Fruit fly (Drosophila melanogaster) whole organism: Measurements from ENCODE around the gene scramb1.

Source experiments
- CG8478 ChIP-seq: fragments of >200 bp; optimal IDR thresholded peaks from 2 replicates; lab custom pipeline; 2018; ENCODE audit warnings: inconsistent platforms
- Dll ChIP-seq: fragments of >200 bp; optimal IDR thresholded peaks from 2 replicates; lab custom pipeline; 2017
- EcR ChIP-seq, 2 experiments: fragments of >200 bp; optimal IDR thresholded peaks; 2 replicates each; lab custom pipeline; 2017; ENCODE audit warnings: missing biosample characterization in 2 of 2, missing genetic modification characterization in 2 of 2, missing genetic modification reagents in 2 of 2
- pan ChIP-seq: fragments of >200 bp; optimal IDR thresholded peaks from 2 replicates; lab custom pipeline; 2017
- psq ChIP-seq: fragments of >200 bp; optimal IDR thresholded peaks from 2 replicates; lab custom pipeline; 2017
- usp ChIP-seq: fragments of >200 bp; optimal IDR thresholded peaks from 2 replicates; lab custom pipeline; 2017; ENCODE audit warnings: missing biosample characterization, missing genetic modification characterization, mixed read lengths

Gene scramb1

DNA sequence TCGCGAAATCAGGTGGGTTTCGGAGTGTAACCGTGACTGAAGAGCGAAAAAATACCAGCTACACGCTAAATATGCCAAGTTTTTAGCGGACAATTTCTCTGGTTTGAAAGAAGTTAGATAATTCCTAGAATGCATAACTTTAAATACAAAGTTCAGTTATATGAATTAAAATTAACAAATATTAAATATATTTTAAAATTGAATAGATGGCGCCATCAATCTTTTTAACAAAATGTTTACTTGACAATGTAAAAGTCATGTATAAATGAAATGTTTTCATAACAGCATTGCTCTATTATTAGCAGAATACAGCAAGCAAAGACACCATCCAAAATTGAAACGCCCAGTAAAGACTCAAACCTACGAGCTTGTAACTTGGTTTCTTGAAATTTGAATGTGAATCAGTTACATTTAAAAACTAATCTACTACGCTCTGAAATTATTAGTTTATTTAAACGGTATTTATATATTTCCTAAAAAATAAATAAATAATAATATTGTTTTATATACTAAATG, at the start of gene scramb1:
scramb1 (minus strand) TSS at position 27 of the 516 bp plus-strand sequence.
- no peak for TF ChIP-seq Dll (lab: Kevin White, UChicago)
- TF ChIP-seq CG8478 = no peak
- TF ChIP-seq EcR (GFP tag; optimal IDR thresholded peaks at IDR 0.05; lab: Kevin White, UChicago) = no peak
- no peak for TF ChIP-seq usp
- TF ChIP-seq psq (lab: Kevin White, UChicago) = no peak
- TF ChIP-seq pan = no peak

DNA sequence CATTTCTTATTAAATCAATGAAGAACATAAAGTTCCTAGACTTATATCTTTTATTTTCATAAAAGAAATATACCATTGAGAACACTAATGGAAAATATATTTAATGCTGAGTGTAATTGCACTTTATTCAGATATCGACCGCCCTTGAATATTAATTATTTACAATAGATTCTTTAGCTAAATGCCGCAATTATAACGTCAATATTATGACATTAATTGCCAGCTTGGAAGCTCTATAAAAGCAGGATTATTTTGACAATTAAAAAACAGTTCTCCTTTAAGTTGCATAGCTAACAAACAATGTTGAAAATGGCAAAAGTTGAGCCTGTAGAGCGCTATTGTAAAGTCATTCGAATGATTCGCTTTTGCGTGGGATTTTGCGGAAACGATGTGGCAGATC, 47.9 kb upstream of the scramb1 start, which contains the start of gene Or67d:
Or67d (plus strand) TSS at position 301 of the 400 bp plus-strand sequence.
- no peak for TF ChIP-seq pan
- no peak for TF ChIP-seq EcR (GFP tag; optimal IDR thresholded peaks at IDR 0.05; lab: Kevin White, UChicago)
- no peak for TF ChIP-seq psq (lab: Kevin White, UChicago)
- TF ChIP-seq Dll (lab: Kevin White, UChicago) = no peak
- no peak for TF ChIP-seq usp
- TF ChIP-seq CG8478 = no peak

DNA sequence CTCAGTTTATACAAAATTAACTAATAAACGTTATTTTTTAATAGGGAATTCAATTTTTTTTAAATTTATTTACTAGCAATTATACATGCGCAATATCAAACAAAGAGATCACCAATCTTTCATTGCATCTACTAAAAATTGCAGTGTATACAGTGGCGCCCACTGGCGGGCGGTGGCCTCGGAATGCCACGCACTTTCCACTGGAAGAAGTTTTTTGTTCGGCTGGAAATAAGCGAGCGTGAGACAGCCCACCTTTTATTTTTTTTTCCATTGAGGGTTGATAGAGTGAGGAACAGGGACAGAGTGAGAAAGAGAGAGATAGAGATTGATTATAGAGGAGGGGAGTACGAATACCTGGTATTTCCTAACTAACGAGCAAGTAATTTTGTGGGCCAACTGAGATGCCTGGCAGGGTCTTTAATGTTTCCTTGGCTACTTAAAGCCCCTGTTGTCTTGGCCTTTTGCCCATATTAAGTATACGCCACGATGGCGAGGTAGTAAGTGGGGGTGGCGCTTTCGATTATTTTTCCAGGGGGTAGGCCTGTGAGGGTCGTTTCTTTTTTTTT, 46.7 kb upstream of the scramb1 start:
- TF ChIP-seq CG8478 = no peak
- no peak for TF ChIP-seq usp
- TF ChIP-seq pan = no peak
- TF ChIP-seq psq (lab: Kevin White, UChicago) = no peak
- TF ChIP-seq EcR (GFP tag; optimal IDR thresholded peaks at IDR 0.05; lab: Kevin White, UChicago) = no peak
- no peak for TF ChIP-seq Dll (lab: Kevin White, UChicago)

DNA sequence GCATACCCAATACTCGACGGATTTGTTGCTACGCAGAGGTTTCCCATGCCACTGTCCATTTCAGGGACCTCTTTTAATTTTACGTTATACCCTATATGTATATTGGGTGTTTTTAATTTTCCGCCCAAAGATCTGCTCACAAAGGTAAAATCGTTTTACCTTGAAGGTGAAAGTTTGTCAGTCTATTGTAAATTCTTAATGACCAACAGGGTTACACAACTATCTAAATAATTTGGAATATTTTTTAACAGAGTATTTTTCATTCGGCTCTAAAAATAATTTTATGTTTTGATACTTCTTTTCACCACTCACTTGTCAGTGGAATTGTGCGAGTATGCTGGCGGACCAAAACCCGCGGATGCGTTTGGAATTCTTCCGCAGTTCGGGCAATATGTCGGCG, 42.6 kb upstream of the scramb1 start:
- TF ChIP-seq pan (no peak), Dll (lab: Kevin White, UChicago) (no peak), CG8478 (no peak), usp (no peak), EcR (GFP tag; optimal IDR thresholded peaks at IDR 0.05; lab: Kevin White, UChicago) (no peak), psq (lab: Kevin White, UChicago) (no peak)

DNA sequence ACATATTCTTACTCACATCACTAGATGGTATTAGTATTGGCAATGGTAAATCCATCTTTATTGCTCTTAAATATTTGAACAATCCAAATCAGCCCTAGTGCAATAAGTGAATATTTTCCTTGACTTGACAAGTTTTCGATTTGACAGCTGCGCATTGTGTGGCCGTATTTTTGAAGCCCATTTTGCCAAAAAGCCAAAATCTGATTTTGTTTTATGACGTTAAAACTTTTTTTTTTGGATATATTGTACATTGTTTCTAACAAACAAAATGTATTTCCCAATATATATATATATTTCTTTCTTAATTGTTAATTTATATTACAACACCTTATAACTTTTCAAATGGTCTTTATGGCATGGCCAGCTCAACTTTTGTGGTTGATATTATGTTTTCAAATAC, 42.0 kb upstream of the scramb1 start, which contains the start of gene can:
can (minus strand) TSS at position 101 of the 400 bp plus-strand sequence.
- no peak for TF ChIP-seq usp
- no peak for TF ChIP-seq pan
- TF ChIP-seq Dll (lab: Kevin White, UChicago) = no peak
- no peak for TF ChIP-seq CG8478
- TF ChIP-seq EcR (GFP tag; optimal IDR thresholded peaks at IDR 0.05; lab: Kevin White, UChicago) = no peak
- TF ChIP-seq psq (lab: Kevin White, UChicago) = no peak

DNA sequence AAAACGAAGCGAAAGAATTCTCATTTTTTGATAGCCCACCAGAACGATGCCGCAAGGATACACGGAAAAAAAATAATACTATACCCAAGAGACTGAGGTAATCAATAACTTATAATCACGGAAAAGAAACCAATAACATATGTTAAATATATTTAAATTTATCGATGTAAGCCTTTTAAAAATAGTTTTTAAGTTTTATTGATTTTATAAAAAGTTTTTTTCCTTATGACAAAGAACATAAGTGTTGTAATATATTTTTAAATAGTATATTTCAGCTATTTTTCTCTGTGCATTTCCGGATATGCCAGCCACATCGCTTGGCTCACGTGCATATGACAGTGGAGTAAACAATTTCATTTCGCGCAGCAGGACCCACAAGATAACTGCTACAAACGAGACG, 37.8 kb upstream of the scramb1 start:
- no peak for TF ChIP-seq Dll (lab: Kevin White, UChicago)
- no peak for TF ChIP-seq pan
- no peak for TF ChIP-seq psq (lab: Kevin White, UChicago)
- no peak for TF ChIP-seq usp
- no peak for TF ChIP-seq CG8478
- TF ChIP-seq EcR (GFP tag; optimal IDR thresholded peaks at IDR 0.05; lab: Kevin White, UChicago) = no peak

DNA sequence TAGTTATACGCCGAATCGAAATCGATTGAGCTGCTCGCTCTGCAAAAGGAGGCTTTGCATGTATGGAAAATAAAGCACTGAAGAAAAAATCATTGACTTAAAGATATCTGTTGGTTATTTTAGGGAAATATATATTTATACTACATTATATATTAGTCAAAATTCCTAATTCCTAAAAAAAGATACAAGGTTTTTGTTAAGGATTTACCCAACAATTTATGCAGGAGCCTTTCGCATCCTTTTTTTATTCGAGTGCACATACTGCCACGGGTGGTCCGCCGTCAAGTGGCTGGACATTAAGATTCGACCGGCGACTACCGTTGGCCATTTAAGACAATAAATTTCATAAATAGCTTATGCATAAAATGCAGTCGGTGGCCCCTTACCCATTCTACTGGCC, 36.2 kb upstream of the scramb1 start:
- no peak for TF ChIP-seq CG8478
- TF ChIP-seq Dll (lab: Kevin White, UChicago) = no peak
- TF ChIP-seq psq (lab: Kevin White, UChicago) = no peak
- no peak for TF ChIP-seq EcR (GFP tag; optimal IDR thresholded peaks at IDR 0.05; lab: Kevin White, UChicago)
- no peak for TF ChIP-seq usp
- no peak for TF ChIP-seq pan

DNA sequence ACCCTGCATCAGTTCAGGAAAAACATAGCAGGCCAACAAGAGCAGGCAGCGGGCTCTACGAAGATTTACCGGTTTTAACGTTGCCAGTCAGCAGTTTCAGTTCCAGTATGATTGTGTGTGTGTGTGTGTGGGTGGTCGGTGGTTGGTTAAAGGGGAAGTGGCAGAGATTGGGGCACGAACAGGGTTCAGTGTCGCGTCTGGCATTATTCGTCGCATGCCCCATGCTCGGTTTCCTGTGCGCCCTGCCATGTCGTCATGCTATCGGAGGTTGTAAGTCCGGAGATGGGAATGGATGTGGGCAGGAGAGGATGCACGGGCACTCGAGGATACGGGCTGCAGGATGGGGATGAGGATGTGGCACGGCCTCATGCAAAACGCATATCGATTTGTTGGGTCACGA, 33.7 kb upstream of the scramb1 start:
- TF ChIP-seq usp = no peak

DNA sequence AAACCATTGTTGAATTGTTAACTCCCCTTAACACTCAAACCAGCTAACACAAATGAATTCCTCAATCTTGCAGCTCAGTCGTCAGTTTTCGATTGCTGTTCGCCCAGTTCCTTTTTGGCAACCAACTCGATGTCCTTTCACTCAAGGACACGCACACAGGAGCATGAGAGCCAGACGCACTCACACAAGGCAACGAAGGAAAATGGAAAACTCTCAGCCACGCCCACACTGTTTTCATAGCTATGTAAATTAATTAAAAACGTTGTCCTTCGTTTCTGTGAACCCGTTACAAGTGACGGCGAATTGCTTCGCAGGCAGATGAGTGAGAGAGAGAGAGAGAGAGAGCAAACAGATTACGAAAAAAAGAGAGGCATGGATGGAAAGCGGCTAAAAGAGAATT, 29.1 kb upstream of the scramb1 start:
- no peak for TF ChIP-seq EcR (GFP tag; optimal IDR thresholded peaks at IDR 0.05; lab: Kevin White, UChicago)
- no peak for TF ChIP-seq Dll (lab: Kevin White, UChicago)
- TF ChIP-seq psq (lab: Kevin White, UChicago) = no peak
- TF ChIP-seq usp = no peak
- TF ChIP-seq CG8478 = no peak
- no peak for TF ChIP-seq pan

DNA sequence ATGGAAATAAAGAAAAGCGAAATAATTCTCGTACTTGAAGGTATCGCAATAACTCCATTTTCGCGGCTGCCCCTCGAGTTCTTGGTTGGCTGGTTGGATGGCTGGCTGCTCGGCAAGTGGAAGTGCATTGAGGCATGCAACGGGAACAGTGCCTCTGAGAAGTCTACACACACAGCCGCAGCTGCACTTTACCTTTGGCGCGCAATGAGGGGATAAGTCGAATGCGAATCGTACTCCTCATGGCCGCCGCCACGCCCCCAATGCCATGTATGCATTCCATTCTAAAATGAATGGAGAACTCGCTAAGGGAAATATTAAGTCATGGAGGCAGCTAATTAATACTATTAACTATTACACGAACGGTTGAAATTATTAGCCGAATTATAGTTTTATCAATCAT, 24.8 kb upstream of the scramb1 start:
- TF ChIP-seq pan = no peak
- no peak for TF ChIP-seq Dll (lab: Kevin White, UChicago)
- TF ChIP-seq CG8478 = no peak
- TF ChIP-seq usp = no peak
- TF ChIP-seq EcR (GFP tag; optimal IDR thresholded peaks at IDR 0.05; lab: Kevin White, UChicago) = no peak
- TF ChIP-seq psq (lab: Kevin White, UChicago) = no peak

DNA sequence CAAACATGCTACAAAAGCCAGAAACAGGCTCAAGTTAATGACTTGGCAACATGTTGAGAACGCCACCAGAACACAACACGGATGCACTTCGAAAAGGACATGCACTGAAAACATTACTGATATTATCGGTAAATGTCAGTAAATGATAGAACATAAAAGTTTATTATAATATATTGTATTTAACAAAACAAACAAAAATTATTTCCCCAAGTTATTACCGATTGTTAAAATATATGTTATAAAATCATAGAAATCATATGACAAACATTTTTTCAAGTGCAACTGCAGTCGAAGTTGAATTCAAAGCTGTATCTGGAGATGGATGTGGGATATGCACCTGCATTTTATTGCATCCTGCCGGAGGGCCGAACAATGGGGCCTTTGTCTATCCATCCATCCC, 22.5 kb upstream of the scramb1 start:
- TF ChIP-seq EcR (GFP tag; optimal IDR thresholded peaks at IDR 0.05; lab: Kevin White, UChicago) (no peak), Dll (lab: Kevin White, UChicago) (no peak), CG8478 (no peak), usp (no peak)

DNA sequence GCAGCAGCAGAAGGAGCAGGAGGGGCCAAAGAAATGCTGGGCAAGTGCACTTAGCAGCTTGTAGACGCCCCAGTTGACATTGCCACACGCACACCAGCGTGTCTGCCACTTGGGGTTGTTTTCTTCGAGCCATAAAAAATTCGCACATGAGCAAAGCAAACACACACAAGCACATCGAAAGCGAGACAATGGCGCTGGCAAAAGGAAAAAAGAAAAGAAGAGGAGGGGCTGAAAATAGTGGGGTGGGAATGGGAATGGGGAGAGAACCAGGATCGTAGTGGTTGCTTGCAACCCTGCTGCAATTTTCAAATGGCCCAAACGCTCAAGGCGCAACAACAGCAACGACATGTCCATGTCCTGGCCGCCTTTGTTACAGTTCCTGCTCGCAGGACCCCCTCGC, 22.1 kb upstream of the scramb1 start:
- TF ChIP-seq EcR (GFP tag; optimal IDR thresholded peaks at IDR 0.05; lab: Kevin White, UChicago) = no peak
- TF ChIP-seq pan = no peak
- no peak for TF ChIP-seq Dll (lab: Kevin White, UChicago)
- TF ChIP-seq CG8478 = no peak
- no peak for TF ChIP-seq psq (lab: Kevin White, UChicago)
- no peak for TF ChIP-seq usp

DNA sequence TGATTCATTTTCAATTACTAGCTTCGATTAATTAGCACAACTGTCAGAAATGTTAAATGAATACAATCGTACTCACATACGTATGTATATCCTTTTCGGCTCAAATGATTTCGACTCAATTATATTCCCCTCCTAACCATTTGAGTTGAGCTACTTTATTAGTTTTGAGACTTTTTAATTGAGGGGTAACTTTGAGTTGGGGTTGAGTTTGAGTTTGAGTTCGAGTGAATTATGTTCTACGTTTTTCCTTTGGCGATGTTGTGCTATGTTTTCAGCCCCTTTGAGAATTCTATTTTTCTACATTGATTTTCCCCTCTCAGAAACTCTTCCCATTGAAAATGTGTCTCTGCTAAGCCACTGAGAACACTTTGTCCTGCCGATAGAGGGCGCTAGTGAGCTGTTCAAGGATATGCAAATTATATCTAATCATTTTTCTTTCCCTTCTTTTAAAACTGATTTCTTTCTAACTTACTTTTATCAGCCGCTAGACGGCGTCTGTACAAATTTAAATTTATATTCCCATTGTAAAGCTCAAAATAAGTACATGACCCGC, 21.3 kb upstream of the scramb1 start:
- TF ChIP-seq psq (lab: Kevin White, UChicago) = no peak
- no peak for TF ChIP-seq pan
- no peak for TF ChIP-seq Dll (lab: Kevin White, UChicago)
- no peak for TF ChIP-seq EcR (GFP tag; optimal IDR thresholded peaks at IDR 0.05; lab: Kevin White, UChicago)
- no peak for TF ChIP-seq usp
- TF ChIP-seq CG8478 = no peak
